Worm (Caenorhabditis elegans) whole organism, late embryonic: ENCODE data around the gene srh-22.

Experiments
- C08G9.2 ChIP-seq: sonication (generic microtip); optimal IDR thresholded peaks from 2 replicates; lab custom pipeline; 2016; ENCODE audit warnings: mild to moderate bottlenecking, missing genetic modification characterization, moderate library complexity, missing compliant biosample characterization
- F13H6.1 ChIP-seq: sonication (generic microtip); optimal IDR thresholded peaks from 2 replicates; lab custom pipeline; 2016; ENCODE audit warnings: missing genetic modification characterization, missing compliant biosample characterization
- K09A11.1 ChIP-seq: sonication (generic microtip); optimal IDR thresholded peaks from 2 replicates; lab custom pipeline; 2017; ENCODE audit warnings: antibody characterized with exemption, mild to moderate bottlenecking, missing genetic modification characterization, missing compliant biosample characterization; ENCODE audit not compliant: insufficient read depth
- T23F11.4 ChIP-seq: fragments of 200-800 bp; sonication (Bioruptor generic); optimal IDR thresholded peaks from 2 replicates; lab custom pipeline; 2018; ENCODE audit warnings: mild to moderate bottlenecking, missing genetic modification characterization, missing compliant biosample characterization
- ceh-18 ChIP-seq: sonication (generic microtip); optimal IDR thresholded peaks from 2 replicates; lab custom pipeline; 2016; ENCODE audit warnings: missing genetic modification characterization, missing compliant biosample characterization
- ceh-19 ChIP-seq: fragments of 200-800 bp; sonication (Bioruptor generic); optimal IDR thresholded peaks from 2 replicates; lab custom pipeline; 2018; ENCODE audit warnings: mild to moderate bottlenecking, missing genetic modification characterization, missing compliant biosample characterization
- ceh-2 ChIP-seq: sonication (generic microtip); optimal IDR thresholded peaks from 2 replicates; lab custom pipeline; 2016; ENCODE audit warnings: missing genotype, missing genetic modification characterization, missing compliant biosample characterization
- ceh-22 ChIP-seq: sonication (generic microtip); optimal IDR thresholded peaks from 2 replicates; lab custom pipeline; 2017; ENCODE audit warnings: missing biosample characterization, missing genetic modification characterization
- ceh-34 ChIP-seq: sonication (generic microtip); optimal IDR thresholded peaks from 2 replicates; lab custom pipeline; 2016; ENCODE audit warnings: mild to moderate bottlenecking, missing genetic modification characterization, missing compliant biosample characterization
- ceh-48 ChIP-seq: sonication (generic microtip); optimal IDR thresholded peaks from 2 replicates; lab custom pipeline; 2016; ENCODE audit warnings: missing genetic modification characterization, inconsistent platforms, missing compliant biosample characterization
- dmd-4 ChIP-seq: sonication (generic microtip); optimal IDR thresholded peaks from 2 replicates; lab custom pipeline; 2016; ENCODE audit warnings: borderline replicate concordance, missing genetic modification characterization, missing compliant biosample characterization
- dve-1 ChIP-seq: sonication (generic microtip); optimal IDR thresholded peaks from 2 replicates; lab custom pipeline; 2017; ENCODE audit warnings: antibody characterized with exemption, mild to moderate bottlenecking, missing genetic modification characterization, missing compliant biosample characterization
- hlh-8 ChIP-seq: sonication (generic microtip); optimal IDR thresholded peaks from 2 replicates; lab custom pipeline; 2016; ENCODE audit warnings: missing genotype, missing genetic modification characterization, missing compliant biosample characterization
- lin-11 ChIP-seq: fragments of 200-800 bp; sonication (Bioruptor generic); optimal IDR thresholded peaks from 2 replicates; lab custom pipeline; 2018; ENCODE audit warnings: mild to moderate bottlenecking, missing genetic modification characterization, missing compliant biosample characterization
- madf-2 ChIP-seq: sonication (generic microtip); optimal IDR thresholded peaks from 2 replicates; lab custom pipeline; 2017; ENCODE audit warnings: missing genetic modification characterization, missing compliant biosample characterization
- mec-3 ChIP-seq: sonication (generic microtip); optimal IDR thresholded peaks from 2 replicates; lab custom pipeline; 2016; ENCODE audit warnings: borderline replicate concordance, missing genetic modification characterization, missing compliant biosample characterization
- nfya-1 ChIP-seq: sonication (generic microtip); optimal IDR thresholded peaks from 2 replicates; lab custom pipeline; 2017; ENCODE audit warnings: missing genetic modification characterization, mild to moderate bottlenecking, missing compliant biosample characterization, antibody characterized with exemption, moderate library complexity
- nhr-11 ChIP-seq: fragments of 150-350 bp; optimal IDR thresholded peaks from 2 replicates; lab custom pipeline; 2014; ENCODE audit warnings: missing biosample characterization, missing genetic modification characterization
- pag-3 ChIP-seq: sonication (generic microtip); optimal IDR thresholded peaks from 2 replicates; lab custom pipeline; 2016; ENCODE audit warnings: missing compliant biosample characterization, missing genetic modification characterization, borderline replicate concordance
- pat-9 ChIP-seq: fragments of 200-800 bp; sonication (Bioruptor generic); optimal IDR thresholded peaks from 2 replicates; lab custom pipeline; 2018; ENCODE audit warnings: mild to moderate bottlenecking, missing genetic modification characterization, moderate library complexity, missing compliant biosample characterization
- pax-1 ChIP-seq: fragments of 150-350 bp; optimal IDR thresholded peaks from 2 replicates; lab custom pipeline; 2014; ENCODE audit warnings: missing biosample characterization, missing genetic modification characterization
- pha-2 ChIP-seq: sonication (generic microtip); optimal IDR thresholded peaks from 2 replicates; lab custom pipeline; 2017; ENCODE audit warnings: mild to moderate bottlenecking, missing genetic modification characterization, missing compliant biosample characterization
- pha-4 ChIP-seq: fragments of 150-350 bp; optimal IDR thresholded peaks from 2 replicates; lab custom pipeline; 2018; ENCODE audit warnings: missing biosample characterization, missing genetic modification reagents, missing genetic modification characterization
- pqm-1 ChIP-seq: sonication (generic microtip); optimal IDR thresholded peaks from 2 replicates; lab custom pipeline; 2016; ENCODE audit warnings: missing genetic modification characterization, missing compliant biosample characterization
- pros-1 ChIP-seq: fragments of 150-350 bp; optimal IDR thresholded peaks from 2 replicates; lab custom pipeline; 2014; ENCODE audit warnings: missing biosample characterization, missing genetic modification reagents, missing genetic modification characterization
- ref-2 ChIP-seq: sonication (generic microtip); optimal IDR thresholded peaks from 2 replicates; lab custom pipeline; 2016; ENCODE audit warnings: missing genetic modification characterization, missing compliant biosample characterization
- sdc-2 ChIP-seq: sonication (generic microtip); optimal IDR thresholded peaks from 2 replicates; lab custom pipeline; 2016; ENCODE audit warnings: missing genotype, missing genetic modification characterization, missing compliant biosample characterization
- sox-2 ChIP-seq: fragments of 200-800 bp; sonication (Bioruptor generic); IDR thresholded peaks from 2 replicates; pipeline ENCODE4 v1.3.6; 2022; ENCODE audit warnings: missing genetic modification reagents, missing genetic modification characterization, missing compliant biosample characterization
- sox-4 ChIP-seq: sonication (generic microtip); optimal IDR thresholded peaks from 2 replicates; lab custom pipeline; 2017; ENCODE audit warnings: mild to moderate bottlenecking, missing genetic modification characterization, inconsistent platforms, missing compliant biosample characterization
- tbx-2 ChIP-seq: sonication (generic microtip); optimal IDR thresholded peaks from 2 replicates; lab custom pipeline; 2016; ENCODE audit warnings: missing genetic modification characterization, missing compliant biosample characterization
- ttx-3 ChIP-seq: sonication (generic microtip); optimal IDR thresholded peaks from 2 replicates; lab custom pipeline; 2016; ENCODE audit warnings: missing genetic modification reagents, missing genetic modification characterization, missing compliant biosample characterization
- unc-3 ChIP-seq, 2 experiments: fragments of 200-800 bp in 1 of 2; sonication (Bioruptor generic) in 1 of 2; sonication (generic microtip) in 1 of 2; conservative IDR thresholded peaks in 1 of 2; optimal IDR thresholded peaks in 1 of 2; 2 replicates each; pipeline versions ENCODE4 v1.3.6 to Lab custom; 2016 to 2022; ENCODE audit warnings: missing compliant biosample characterization in 2 of 2, missing genetic modification characterization in 2 of 2, missing genetic modification reagents in 1 of 2
- unc-42 ChIP-seq: sonication (generic microtip); optimal IDR thresholded peaks from 2 replicates; lab custom pipeline; 2016; ENCODE audit warnings: missing genotype, missing genetic modification characterization, missing compliant biosample characterization
- unc-55 ChIP-seq: sonication (generic microtip); optimal IDR thresholded peaks from 2 replicates; lab custom pipeline; 2017; ENCODE audit warnings: missing biosample characterization, missing genetic modification reagents, missing genetic modification characterization
- zip-5 ChIP-seq: sonication (generic microtip); optimal IDR thresholded peaks from 2 replicates; lab custom pipeline; 2016; ENCODE audit warnings: missing genetic modification characterization, missing compliant biosample characterization

Gene srh-22

DNA sequence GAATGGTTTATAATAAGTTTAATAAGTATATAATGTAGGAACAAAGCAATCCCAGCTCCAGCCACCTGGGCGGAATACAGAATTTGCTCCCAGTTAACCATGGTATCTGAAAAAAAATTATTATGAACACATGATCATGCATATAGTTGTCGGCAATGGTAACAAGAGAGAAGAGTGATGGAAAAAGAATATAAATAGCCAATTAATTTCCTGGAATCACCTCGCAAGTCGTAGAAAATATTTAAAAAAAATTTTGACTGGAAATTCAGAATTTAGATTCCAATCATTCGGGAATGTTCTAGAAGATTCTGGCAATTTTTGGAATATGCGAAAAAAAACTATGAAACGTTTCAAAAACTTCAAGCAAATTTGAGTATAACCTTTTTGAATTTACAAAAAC, 22.1 kb downstream of the srh-22 start, which contains the start of gene str-211:
Gene str-211, minus strand, starts transcription at position 101 of the 400 bp plus-strand sequence.
- TF ChIP-seq pat-9 (tag; lab: Kevin White, UChicago), result no peak
- no peak for TF ChIP-seq pax-1 (tag; lab: Kevin White, UChicago)
- TF ChIP-seq nfya-1, result no peak
- TF ChIP-seq ceh-48, result no peak
- no peak for TF ChIP-seq hlh-8 (tag; lab: Kevin White, UChicago)
- no peak for TF ChIP-seq ttx-3 (tag; lab: Kevin White, UChicago)
- no peak for TF ChIP-seq tbx-2 (tag; lab: Kevin White, UChicago)
- TF ChIP-seq nhr-11, result no peak
- TF ChIP-seq ceh-34, result no peak

DNA sequence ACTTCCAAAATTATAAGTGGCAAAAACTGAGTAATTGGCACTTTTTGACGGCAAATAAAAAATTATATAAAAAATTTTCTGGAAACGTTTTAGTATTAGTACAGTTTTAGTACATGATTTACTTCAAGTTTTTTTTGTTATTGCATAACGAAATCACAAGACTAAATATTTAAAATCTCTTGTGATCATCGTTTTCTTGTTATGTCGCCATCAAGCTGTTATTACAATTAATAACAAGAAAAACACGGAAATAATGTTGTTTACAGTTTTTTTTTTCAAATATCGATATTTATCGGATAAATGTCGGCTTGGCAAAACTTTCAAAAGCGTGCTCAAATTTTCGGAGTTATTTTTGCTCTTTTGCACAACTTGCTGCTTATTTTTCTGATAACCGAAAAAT, 26.5 kb downstream of the srh-22 start, which contains the start of gene str-209:
Gene str-209, plus strand, starts transcription at position 301 of the 400 bp plus-strand sequence.
- TF ChIP-seq sox-4 (tag; lab: Kevin White, UChicago) (no peak), dmd-4 (tag; lab: Kevin White, UChicago) (no peak), mec-3 (tag; lab: Kevin White, UChicago) (no peak), pqm-1 (tag; lab: Kevin White, UChicago) (no peak), F13H6.1 (no peak), pros-1 (tag; lab: Kevin White, UChicago) (no peak), pha-2 (tag; lab: Kevin White, UChicago) (no peak), madf-2 (tag; lab: Kevin White, UChicago) (no peak), ceh-18 (tag; lab: Kevin White, UChicago) (no peak), sdc-2 (tag; lab: Kevin White, UChicago) (no peak), C08G9.2 (tag; lab: Kevin White, UChicago) (no peak), sox-2 (GFP tag; lab: Robert Waterston, UW) (no peak)
- TF ChIP-seq, all 69 proteins: peak for 0

ce11 chrV:4951434-4951833, 29.3 kb downstream of the srh-22 start, which contains the start of gene str-207:
Gene str-207, plus strand, starts transcription at chrV:4951734.
- TF ChIP-seq unc-3 (GFP tag; conservative IDR thresholded peaks at IDR 0.05; lab: Robert Waterston, UW) (no peak), unc-3 (tag; optimal IDR thresholded peaks at IDR 0.05; lab: Kevin White, UChicago) (no peak), unc-55 (GFP tag; lab: Kevin White, UChicago) (no peak), pax-1 (tag; lab: Kevin White, UChicago) (no peak), ceh-19 (no peak), ceh-22 (no peak), lin-11 (tag; lab: Kevin White, UChicago) (no peak), dve-1 (no peak), pat-9 (tag; lab: Kevin White, UChicago) (no peak), zip-5 (no peak), pha-2 (tag; lab: Kevin White, UChicago) (no peak), ceh-18 (tag; lab: Kevin White, UChicago) (no peak), ceh-34 (no peak), sox-4 (tag; lab: Kevin White, UChicago) (no peak), unc-42 (no peak), T23F11.4 (GFP tag; lab: Kevin White, UChicago) (no peak), ref-2 (no peak), K09A11.1 (tag; lab: Kevin White, UChicago) (no peak), pag-3 (tag; lab: Kevin White, UChicago) (no peak)

DNA sequence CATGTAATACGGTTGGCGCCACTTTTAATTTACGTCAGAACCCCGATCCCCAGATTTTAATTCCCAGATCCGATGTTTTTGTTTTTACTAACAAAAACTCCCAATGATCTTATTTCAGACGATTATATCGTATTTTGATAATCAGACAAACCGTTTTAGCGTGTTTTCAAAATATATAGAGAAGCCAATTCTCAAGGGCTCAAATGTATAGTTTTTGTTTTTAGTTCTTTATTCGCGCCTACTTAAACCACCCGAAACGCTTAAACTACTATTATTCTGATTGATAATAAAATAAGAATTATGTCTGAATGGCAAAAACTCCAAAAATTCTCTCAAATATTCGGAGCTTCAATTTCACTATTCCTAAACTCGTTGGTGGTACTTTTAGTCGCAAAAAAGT, 34.4 kb downstream of the srh-22 start, which contains the start of gene str-208:
Gene str-208, plus strand, starts transcription at position 301 of the 400 bp plus-strand sequence.
- no peak for TF ChIP-seq pha-4 (tag; lab: Kevin White, UChicago)
- TF ChIP-seq ceh-2 (tag; lab: Kevin White, UChicago), result no peak
- no peak for TF ChIP-seq T23F11.4 (GFP tag; lab: Kevin White, UChicago)
- TF ChIP-seq pros-1 (tag; lab: Kevin White, UChicago), result no peak
